Worm (Caenorhabditis elegans): ENCODE results near the gene pvf-1.

Gene pvf-1

ce11 chrIII:1824264-1824922, at the start of gene pvf-1, which contains the start of gene Y39A3CL.7:
TSS of gene pvf-1 (minus strand) at chrIII:1824314.
TSS of gene Y39A3CL.7 (plus strand) at chrIII:1824919.
- no peak for TF ChIP-seq pha-4 (tag; optimal IDR thresholded peaks at IDR 0.05)
- no peak for TF ChIP-seq ama-1 (optimal IDR thresholded peaks at IDR 0.05)
- no peak for TF ChIP-seq skn-1 (tag; optimal IDR thresholded peaks at IDR 0.05)
- no peak for TF ChIP-seq nhr-77 (tag; optimal IDR thresholded peaks at IDR 0.05)
- peak; percentile 42 for TF ChIP-seq nfya-1 (tag; optimal IDR thresholded peaks at IDR 0.05; ENCODE audit: insufficient read depth)
- TF ChIP-seq nhr-11 (tag; optimal IDR thresholded peaks at IDR 0.05): no peak
- no peak for TF ChIP-seq nhr-67 (tag; optimal IDR thresholded peaks at IDR 0.05)
- TF ChIP-seq nhr-12 (tag; optimal IDR thresholded peaks at IDR 0.05): no peak
- no peak for TF ChIP-seq ceh-9 (tag; optimal IDR thresholded peaks at IDR 0.05)
- peak; percentile 84 for TF ChIP-seq hmg-11 (tag; optimal IDR thresholded peaks at IDR 0.05)
- no peak for TF ChIP-seq nhr-28 (tag; optimal IDR thresholded peaks at IDR 0.05)
- no peak for TF ChIP-seq fos-1 (tag; optimal IDR thresholded peaks at IDR 0.05)
- no peak for TF ChIP-seq aly-2 (tag; optimal IDR thresholded peaks at IDR 0.05)
- TF ChIP-seq elt-1 (tag; optimal IDR thresholded peaks at IDR 0.05): no peak
- TF ChIP-seq elt-2 (tag; optimal IDR thresholded peaks at IDR 0.05): peak; percentile 11
- no peak for TF ChIP-seq sea-2 (GFP tag; optimal IDR thresholded peaks at IDR 0.05)
- peak; percentile 43 for TF ChIP-seq nhr-43 (tag; optimal IDR thresholded peaks at IDR 0.05; ENCODE audit: poor library complexity, severe bottlenecking)
- TF ChIP-seq R02D3.7 (tag; optimal IDR thresholded peaks at IDR 0.05): no peak
- no peak for TF ChIP-seq nhr-237 (tag; optimal IDR thresholded peaks at IDR 0.05)
- no peak for TF ChIP-seq pqm-1 (tag; optimal IDR thresholded peaks at IDR 0.05)
- TF ChIP-seq zag-1 (tag; optimal IDR thresholded peaks at IDR 0.05): no peak

- TF ChIP-seq nhr-25 (tag; optimal IDR thresholded peaks at IDR 0.05) (no peak), nhr-12 (tag; optimal IDR thresholded peaks at IDR 0.05) (no peak), lin-39 (tag; optimal IDR thresholded peaks at IDR 0.05) (no peak), nhr-67 (tag; optimal IDR thresholded peaks at IDR 0.05) (no peak)
These were observed 36.0 kb upstream of the pvf-1 start, which contains the start of gene ttc-7 for ce11 chrIII:1860129-1860528. TSS of gene ttc-7 (plus strand) at chrIII:1860429.

ce11 chrIII:1859532-1859931, 35.4 kb upstream of the pvf-1 start, which contains the start of gene ddp-1:
TSS of gene ddp-1 (plus strand) at chrIII:1859888.
- TF ChIP-seq unc-62 (GFP tag; optimal IDR thresholded peaks at IDR 0.05) (peak; percentile 54), elt-2 (tag; optimal IDR thresholded peaks at IDR 0.05) (peak; percentile 66), fkh-2 (tag; optimal IDR thresholded peaks at IDR 0.05) (no peak), ceh-9 (tag; optimal IDR thresholded peaks at IDR 0.05) (no peak), R02D3.7 (tag; optimal IDR thresholded peaks at IDR 0.05) (peak; percentile 85), nhr-237 (tag; optimal IDR thresholded peaks at IDR 0.05) (no peak), skn-1 (tag; optimal IDR thresholded peaks at IDR 0.05) (peak; percentile 72), nhr-23 (tag; optimal IDR thresholded peaks at IDR 0.05) (peak; percentile 98), mdl-1 (tag; optimal IDR thresholded peaks at IDR 0.05) (no peak), tbx-2 (tag; optimal IDR thresholded peaks at IDR 0.05) (peak; percentile 93), eor-1 (tag; optimal IDR thresholded peaks at IDR 0.05) (peak in 1 of 2 experiments; percentile 56), ZK546.5 (tag; optimal IDR thresholded peaks at IDR 0.05) (peak; percentile 64), egl-27 (tag; optimal IDR thresholded peaks at IDR 0.05) (peak; percentile 69), nhr-77 (tag; optimal IDR thresholded peaks at IDR 0.05) (peak; percentile 78), nhr-43 (tag; optimal IDR thresholded peaks at IDR 0.05; ENCODE audit: poor library complexity, severe bottlenecking) (peak; percentile 94), fkh-10 (GFP tag; optimal IDR thresholded peaks at IDR 0.05) (peak; percentile 94), nhr-76 (tag; optimal IDR thresholded peaks at IDR 0.05) (no peak), nhr-28 (tag; optimal IDR thresholded peaks at IDR 0.05) (peak; percentile 75), pha-4 (tag; optimal IDR thresholded peaks at IDR 0.05) (peak; percentile 98), sea-2 (GFP tag; optimal IDR thresholded peaks at IDR 0.05) (no peak), ama-1 (optimal IDR thresholded peaks at IDR 0.05) (peak; percentile 82), egl-5 (tag; optimal IDR thresholded peaks at IDR 0.05) (peak; percentile 89), unc-39 (tag; optimal IDR thresholded peaks at IDR 0.05) (no peak), ceh-28 (tag; optimal IDR thresholded peaks at IDR 0.05) (peak; percentile 82), elt-1 (tag; optimal IDR thresholded peaks at IDR 0.05) (peak; percentile 38), mml-1 (tag; optimal IDR thresholded peaks at IDR 0.05) (no peak), elt-3 (tag; optimal IDR thresholded peaks at IDR 0.05) (no peak), jun-1 (tag; optimal IDR thresholded peaks at IDR 0.05) (peak; percentile 88), nhr-12 (tag; optimal IDR thresholded peaks at IDR 0.05) (no peak), fos-1 (tag; optimal IDR thresholded peaks at IDR 0.05) (no peak), zag-1 (tag; optimal IDR thresholded peaks at IDR 0.05) (peak; percentile 45), nhr-11 (tag; optimal IDR thresholded peaks at IDR 0.05) (peak; percentile 50), pqm-1 (tag; optimal IDR thresholded peaks at IDR 0.05) (peak; percentile 41), nhr-25 (tag; optimal IDR thresholded peaks at IDR 0.05) (peak; percentile 76), ztf-11 (tag; optimal IDR thresholded peaks at IDR 0.05) (no peak), nfya-1 (tag; optimal IDR thresholded peaks at IDR 0.05; ENCODE audit: insufficient read depth) (peak; percentile 94), aly-2 (tag; optimal IDR thresholded peaks at IDR 0.05) (peak; percentile 70), ceh-16 (tag; optimal IDR thresholded peaks at IDR 0.05) (no peak), lin-39 (tag; optimal IDR thresholded peaks at IDR 0.05) (peak; percentile 73), lsy-12 (tag; optimal IDR thresholded peaks at IDR 0.05) (peak; percentile 93), daf-12 (tag; optimal IDR thresholded peaks at IDR 0.05) (peak; percentile 4), snpc-4 (tag; optimal IDR thresholded peaks at IDR 0.05) (peak; percentile 86), hmg-11 (tag; optimal IDR thresholded peaks at IDR 0.05) (peak; percentile 90), ceh-82 (tag; optimal IDR thresholded peaks at IDR 0.05) (peak; percentile 93)

All from whole organism, L3 larva.